Worm (Caenorhabditis elegans) whole organism, L1 larva: Measurements from ENCODE around the gene mes-2.

Experiments
- C04F5.9 ChIP-seq: sonication (generic microtip); optimal IDR thresholded peaks from 2 replicates; lab custom pipeline; 2016; ENCODE audit warnings: missing genetic modification characterization, missing compliant biosample characterization
- C16A3.4 ChIP-seq: fragments of 150-350 bp; optimal IDR thresholded peaks from 2 replicates; lab custom pipeline; 2014; ENCODE audit warnings: missing biosample characterization, missing genetic modification characterization
- aha-1 ChIP-seq: fragments of 150-350 bp; optimal IDR thresholded peaks from 2 replicates; lab custom pipeline; 2014; ENCODE audit warnings: missing biosample characterization, missing genetic modification characterization
- ama-1 ChIP-seq: fragments of 150-350 bp; optimal IDR thresholded peaks from 2 replicates; lab custom pipeline; 2014
- blmp-1 ChIP-seq: fragments of 150-350 bp; optimal IDR thresholded peaks from 2 replicates; lab custom pipeline; 2014; ENCODE audit warnings: missing biosample characterization, missing genetic modification characterization
- ceh-63 ChIP-seq: fragments of 200-800 bp; sonication (Bioruptor generic); optimal IDR thresholded peaks from 2 replicates; lab custom pipeline; 2018; ENCODE audit warnings: mild to moderate bottlenecking, missing genetic modification characterization, missing compliant biosample characterization
- ceh-8 ChIP-seq: fragments of 200-800 bp; sonication (Bioruptor generic); optimal IDR thresholded peaks from 2 replicates; lab custom pipeline; 2018; ENCODE audit warnings: mild to moderate bottlenecking, missing genetic modification characterization, moderate library complexity, missing compliant biosample characterization
- ceh-82 ChIP-seq, 3 experiments: fragments of 150-350 bp in 1 of 3; sonication (generic microtip) in 2 of 3; optimal IDR thresholded peaks; 2 replicates each; lab custom pipeline; 2014 to 2017; ENCODE audit warnings: missing biosample characterization in 3 of 3, missing genetic modification characterization in 3 of 3
- ceh-88 ChIP-seq: fragments of 200-800 bp; sonication (Bioruptor generic); IDR thresholded peaks from 2 replicates; pipeline ENCODE4 v1.3.6; 2022; ENCODE audit warnings: missing genetic modification characterization, missing compliant biosample characterization
- ceh-90 ChIP-seq: sonication (generic microtip); optimal IDR thresholded peaks from 2 replicates; lab custom pipeline; 2016; ENCODE audit warnings: missing genetic modification characterization, missing compliant biosample characterization
- ces-1 ChIP-seq: fragments of 150-350 bp; optimal IDR thresholded peaks from 2 replicates; lab custom pipeline; 2014; ENCODE audit warnings: missing biosample characterization, missing genetic modification reagents, missing genetic modification characterization
- dpl-1 ChIP-seq, 3 experiments: fragments of 150-350 bp in 2 of 3; sonication (generic microtip) in 1 of 3; optimal IDR thresholded peaks; 2 replicates each; lab custom pipeline; 2014 to 2017; ENCODE audit warnings: missing biosample characterization in 3 of 3, missing genetic modification characterization in 3 of 3, missing genetic modification reagents in 3 of 3
- dsc-1 ChIP-seq: sonication (generic microtip); optimal IDR thresholded peaks from 2 replicates; lab custom pipeline; 2016; ENCODE audit warnings: mild to moderate bottlenecking, missing genetic modification characterization, missing compliant biosample characterization
- efl-1 ChIP-seq, 4 experiments: fragments of 150-350 bp; optimal IDR thresholded peaks in 3 of 4; peaks in 1 of 4; 1 replicate in 1 of 4; 2 replicates in 3 of 4; lab custom pipeline; 2014; ENCODE audit warnings: missing biosample characterization in 2 of 4, missing genetic modification characterization in 2 of 4, missing genetic modification reagents in 2 of 4
- egl-13 ChIP-seq: sonication (generic microtip); optimal IDR thresholded peaks from 2 replicates; lab custom pipeline; 2016; ENCODE audit warnings: missing genotype, missing genetic modification reagents, missing genetic modification characterization, missing compliant biosample characterization
- egl-27 ChIP-seq, 2 experiments: fragments of 150-350 bp in 1 of 2; sonication (generic microtip); optimal IDR thresholded peaks; 3 replicates each; lab custom pipeline; 2017 to 2018; ENCODE audit warnings: missing biosample characterization in 2 of 2, missing genetic modification characterization in 2 of 2, missing genetic modification reagents in 2 of 2
- elt-3 ChIP-seq, 6 experiments: fragments of 150-350 bp in 1 of 6; sonication (generic microtip); optimal IDR thresholded peaks; 2 replicates each; lab custom pipeline; 2017 to 2018; ENCODE audit warnings: missing biosample characterization in 6 of 6, missing genetic modification characterization in 6 of 6, inconsistent platforms in 1 of 6
- ets-5 ChIP-seq: fragments of 200-800 bp; sonication (Bioruptor generic); IDR thresholded peaks from 2 replicates; pipeline ENCODE4 v1.3.6; 2022; ENCODE audit warnings: missing genetic modification characterization, missing compliant biosample characterization
- fkh-8 ChIP-seq: sonication (generic microtip); optimal IDR thresholded peaks from 2 replicates; lab custom pipeline; 2016; ENCODE audit warnings: mild to moderate bottlenecking, missing genetic modification characterization, missing compliant biosample characterization
- fos-1 ChIP-seq: fragments of 150-350 bp; optimal IDR thresholded peaks from 2 replicates; lab custom pipeline; 2014; ENCODE audit warnings: missing biosample characterization, missing genetic modification characterization
- hlh-4 ChIP-seq: sonication (generic microtip); optimal IDR thresholded peaks from 2 replicates; lab custom pipeline; 2016; ENCODE audit warnings: mild to moderate bottlenecking, missing genetic modification characterization, missing compliant biosample characterization
- irx-1 ChIP-seq: sonication (generic microtip); optimal IDR thresholded peaks from 2 replicates; lab custom pipeline; 2016; ENCODE audit warnings: missing genetic modification characterization, missing compliant biosample characterization
- isw-1 ChIP-seq: fragments of 200-800 bp; sonication (Bioruptor generic); IDR thresholded peaks from 2 replicates; pipeline ENCODE4 v1.3.6; 2022; ENCODE audit warnings: missing genetic modification characterization, missing compliant biosample characterization
- lin-13 ChIP-seq: fragments of 150-350 bp; optimal IDR thresholded peaks from 2 replicates; lab custom pipeline; 2014; ENCODE audit warnings: missing biosample characterization, missing genetic modification reagents, missing genetic modification characterization
- lin-15B ChIP-seq: fragments of 150-350 bp; sonication (generic microtip); optimal IDR thresholded peaks from 3 replicates; lab custom pipeline; 2014; ENCODE audit warnings: missing biosample characterization, missing genetic modification characterization
- lin-35 ChIP-seq, 2 experiments: fragments of 150-350 bp; optimal IDR thresholded peaks; 2 replicates each; lab custom pipeline; 2014; ENCODE audit warnings: missing biosample characterization in 2 of 2, missing genetic modification characterization in 2 of 2, missing genetic modification reagents in 2 of 2
- lin-39 ChIP-seq: fragments of 150-350 bp; optimal IDR thresholded peaks from 2 replicates; lab custom pipeline; 2014; ENCODE audit warnings: missing biosample characterization, missing genetic modification reagents, missing genetic modification characterization
- lsy-2 ChIP-seq, 2 experiments: fragments of 150-350 bp; optimal IDR thresholded peaks; 2 replicates each; lab custom pipeline; 2014; ENCODE audit warnings: missing biosample characterization in 2 of 2, missing genetic modification characterization in 2 of 2
- mdl-1 ChIP-seq, 2 experiments: fragments of 150-350 bp; optimal IDR thresholded peaks; 2 replicates each; lab custom pipeline; 2014 to 2017; ENCODE audit warnings: missing biosample characterization in 2 of 2, missing genetic modification characterization in 2 of 2, inconsistent platforms in 1 of 2
- mep-1 ChIP-seq: fragments of 150-350 bp; optimal IDR thresholded peaks from 2 replicates; lab custom pipeline; 2014; ENCODE audit warnings: missing biosample characterization, missing genetic modification characterization
- nhr-12 ChIP-seq: sonication (generic microtip); optimal IDR thresholded peaks from 2 replicates; lab custom pipeline; 2017; ENCODE audit warnings: missing biosample characterization, missing genetic modification characterization
- nhr-19 ChIP-seq: fragments of 200-800 bp; sonication (Bioruptor generic); conservative IDR thresholded peaks from 2 replicates; pipeline ENCODE4 v1.3.6; 2022; ENCODE audit warnings: missing genetic modification characterization, missing compliant biosample characterization
- nhr-20 ChIP-seq: sonication (generic microtip); optimal IDR thresholded peaks from 2 replicates; lab custom pipeline; 2016; ENCODE audit warnings: mild to moderate bottlenecking, missing genetic modification characterization, missing compliant biosample characterization
- nhr-28 ChIP-seq: fragments of 150-350 bp; optimal IDR thresholded peaks from 2 replicates; lab custom pipeline; 2014; ENCODE audit warnings: missing biosample characterization, missing genetic modification characterization
- nhr-71 ChIP-seq: sonication (generic microtip); optimal IDR thresholded peaks from 2 replicates; lab custom pipeline; 2016; ENCODE audit warnings: mild to moderate bottlenecking, missing genetic modification characterization, moderate library complexity, missing compliant biosample characterization
- nhr-76 ChIP-seq: sonication (generic microtip); optimal IDR thresholded peaks from 2 replicates; lab custom pipeline; 2017; ENCODE audit warnings: missing biosample characterization, missing genetic modification characterization
- nhr-77 ChIP-seq: fragments of 150-350 bp; optimal IDR thresholded peaks from 2 replicates; lab custom pipeline; 2014; ENCODE audit warnings: missing biosample characterization, missing genetic modification characterization
- nhr-84 ChIP-seq: sonication (generic microtip); optimal IDR thresholded peaks from 2 replicates; lab custom pipeline; 2017; ENCODE audit warnings: missing biosample characterization, missing genetic modification characterization
- rnt-1 ChIP-seq: sonication (generic microtip); optimal IDR thresholded peaks from 2 replicates; lab custom pipeline; 2016; ENCODE audit warnings: mild to moderate bottlenecking, missing genetic modification characterization, moderate library complexity, missing compliant biosample characterization
- skn-1 ChIP-seq: fragments of 150-350 bp; optimal IDR thresholded peaks from 2 replicates; lab custom pipeline; 2014; ENCODE audit warnings: missing biosample characterization, missing genetic modification characterization
- snpc-4 ChIP-seq: fragments of 150-350 bp; optimal IDR thresholded peaks from 2 replicates; lab custom pipeline; 2014; ENCODE audit warnings: missing biosample characterization, missing genetic modification characterization
- snu-23 ChIP-seq: sonication (generic microtip); optimal IDR thresholded peaks from 2 replicates; lab custom pipeline; 2016; ENCODE audit warnings: missing genetic modification characterization, missing compliant biosample characterization
- sup-37 ChIP-seq: fragments of 200-800 bp; sonication (Bioruptor generic); optimal IDR thresholded peaks from 2 replicates; lab custom pipeline; 2018; ENCODE audit warnings: mild to moderate bottlenecking, missing genetic modification characterization, missing compliant biosample characterization
- swsn-7 ChIP-seq: sonication (generic microtip); optimal IDR thresholded peaks from 2 replicates; lab custom pipeline; 2016; ENCODE audit warnings: missing genetic modification characterization, missing compliant biosample characterization
- tbx-2 ChIP-seq: sonication (generic microtip); optimal IDR thresholded peaks from 2 replicates; lab custom pipeline; 2016; ENCODE audit warnings: missing genetic modification characterization, missing compliant biosample characterization
- tlp-1 ChIP-seq: fragments of 150-350 bp; optimal IDR thresholded peaks from 2 replicates; lab custom pipeline; 2014; ENCODE audit warnings: missing biosample characterization, missing genetic modification characterization
- unc-130 ChIP-seq: fragments of 150-350 bp; optimal IDR thresholded peaks from 2 replicates; lab custom pipeline; 2017; ENCODE audit warnings: missing biosample characterization, missing genetic modification characterization, inconsistent platforms
- unc-62 ChIP-seq: fragments of 150-350 bp; optimal IDR thresholded peaks from 2 replicates; lab custom pipeline; 2014; ENCODE audit warnings: missing biosample characterization, missing genetic modification reagents, missing genetic modification characterization
- unc-86 ChIP-seq: sonication (generic microtip); optimal IDR thresholded peaks from 2 replicates; lab custom pipeline; 2016; ENCODE audit warnings: missing genetic modification characterization, missing compliant biosample characterization
- unc-98 ChIP-seq: fragments of 200-800 bp; sonication (Bioruptor generic); IDR thresholded peaks from 2 replicates; pipeline ENCODE4 v1.3.6; 2022; ENCODE audit warnings: missing genetic modification characterization, missing compliant biosample characterization
- vab-15 ChIP-seq: sonication (generic microtip); optimal IDR thresholded peaks from 2 replicates; lab custom pipeline; 2017; ENCODE audit warnings: missing genotype, mild to moderate bottlenecking, missing genetic modification characterization, missing compliant biosample characterization
- ztf-4 ChIP-seq: fragments of 150-350 bp; optimal IDR thresholded peaks from 2 replicates; lab custom pipeline; 2014; ENCODE audit warnings: missing biosample characterization, missing genetic modification characterization

Gene mes-2

DNA sequence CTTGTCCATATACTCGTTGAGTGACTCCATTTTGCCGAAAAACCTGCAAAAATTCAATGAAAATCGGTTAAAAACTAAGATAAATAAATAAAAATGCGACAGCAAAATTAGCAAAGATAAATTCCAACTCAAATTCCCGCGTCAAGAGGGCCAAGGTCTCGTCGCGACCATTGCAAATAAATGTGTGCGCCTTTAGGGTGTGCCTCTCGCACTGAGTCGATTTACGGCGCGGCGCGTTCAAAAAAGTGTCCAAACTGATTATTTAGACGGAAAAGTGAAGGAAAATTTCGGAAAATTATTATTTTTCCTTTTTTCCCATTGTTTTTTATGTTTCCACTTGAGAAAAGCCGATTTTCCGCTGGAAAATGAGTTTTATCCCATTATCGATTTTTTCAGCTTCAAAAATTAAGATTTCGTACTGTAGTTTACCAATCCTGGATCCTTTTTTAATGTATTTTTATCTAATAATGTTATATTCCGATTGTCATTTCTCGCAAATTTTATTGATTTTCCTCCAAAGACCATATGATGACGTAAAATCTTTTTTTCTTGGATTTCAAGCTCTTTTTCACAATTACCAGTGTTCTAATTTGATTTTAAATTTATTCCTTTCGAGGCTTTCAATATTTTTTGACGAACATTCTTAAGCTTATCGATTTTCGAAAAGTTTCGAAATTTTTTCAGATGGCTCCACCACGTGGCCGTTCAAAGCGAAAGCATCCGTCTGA lies 6.4 kb downstream of the mes-2 start, which contains the start of the genes kbp-3 and nurf-1:
kbp-3 (minus strand) TSS at position 43 of the 728 bp plus-strand sequence.
nurf-1 (plus strand) TSS at position 678 of the 728 bp plus-strand sequence.
- peak; percentile 56 to 89 for TF ChIP-seq lsy-2 (tag; optimal IDR thresholded peaks at IDR 0.05; lab: Kevin White, UChicago)
- peak; percentile 31 for TF ChIP-seq rnt-1
- TF ChIP-seq C16A3.4: peak; percentile 67
- TF ChIP-seq hlh-4: no peak
- peak; percentile 80 for TF ChIP-seq nhr-77
- TF ChIP-seq ceh-8 (GFP tag; lab: Kevin White, UChicago): no peak
- no peak for TF ChIP-seq ceh-90 (tag; lab: Kevin White, UChicago)
- TF ChIP-seq C04F5.9 (tag; lab: Kevin White, UChicago): no peak
- TF ChIP-seq skn-1: peak; percentile 62
- TF ChIP-seq fkh-8 (tag; lab: Kevin White, UChicago): peak; percentile 23
- peak; percentile 15 for TF ChIP-seq mep-1 (tag; lab: Kevin White, UChicago)
- peak; percentile 14 for TF ChIP-seq swsn-7 (tag; lab: Kevin White, UChicago)
- TF ChIP-seq ceh-82 (tag; optimal IDR thresholded peaks at IDR 0.05; lab: Kevin White, UChicago): peak in 2 of 3 experiments; percentile 14 to 60
- no peak for TF ChIP-seq tlp-1 (tag; lab: Kevin White, UChicago)
- peak; percentile 47 for TF ChIP-seq nhr-20 (tag; lab: Kevin White, UChicago)
- peak; percentile 54 for TF ChIP-seq unc-130 (tag; lab: Kevin White, UChicago)
- TF ChIP-seq tbx-2: peak; percentile 40
- no peak for TF ChIP-seq nhr-28 (tag; lab: Kevin White, UChicago)
- TF ChIP-seq nhr-19 (GFP tag; lab: Robert Waterston, UW): peak; percentile 30; the same call in 1 of the 2 replicates
- TF ChIP-seq ceh-63: no peak
- no peak for TF ChIP-seq egl-27 (tag; optimal IDR thresholded peaks at IDR 0.05; lab: Kevin White, UChicago)
- no peak for TF ChIP-seq ama-1 (lab: Kevin White, UChicago)
- peak in 1 of 6 experiments; percentile 45 for TF ChIP-seq elt-3 (tag; optimal IDR thresholded peaks at IDR 0.05; lab: Kevin White, UChicago)
- TF ChIP-seq nhr-76 (tag; lab: Kevin White, UChicago): no peak
- no peak for TF ChIP-seq unc-62 (GFP tag; lab: Kevin White, UChicago)
- no peak for TF ChIP-seq nhr-84 (tag; lab: Kevin White, UChicago)
- no peak for TF ChIP-seq ets-5
- TF ChIP-seq snu-23: peak; percentile 68
- no peak for TF ChIP-seq fos-1 (tag; lab: Kevin White, UChicago)
- 0 out of 2 replicates have a peak, but pooled peaks have one; percentile 13 for TF ChIP-seq ceh-88 (GFP tag; lab: Robert Waterston, UW)
- TF ChIP-seq egl-13: no peak
- no peak for TF ChIP-seq unc-86
- TF ChIP-seq ztf-4 (tag; lab: Kevin White, UChicago): no peak
- TF ChIP-seq isw-1 (GFP tag; lab: Robert Waterston, UW): no peak; the same call in 1 of the 2 replicates
- TF ChIP-seq ces-1 (GFP tag; lab: Kevin White, UChicago): no peak
- peak; percentile 86 to 93 (median 89) for TF ChIP-seq dpl-1 (GFP tag; optimal IDR thresholded peaks at IDR 0.05; lab: Kevin White, UChicago)
- TF ChIP-seq mdl-1 (tag; optimal IDR thresholded peaks at IDR 0.05; lab: Kevin White, UChicago): peak in 1 of 2 experiments; percentile 52
- no peak for TF ChIP-seq lin-39 (tag; lab: Kevin White, UChicago)
- no peak for TF ChIP-seq irx-1
- no peak for TF ChIP-seq vab-15 (tag; lab: Kevin White, UChicago)
- TF ChIP-seq efl-1 (optimal IDR thresholded peaks at IDR 0.05; lab: Kevin White, UChicago): peak; percentile 77 to 91
- TF ChIP-seq efl-1 (GFP tag; optimal IDR thresholded peaks at IDR 0.05 in 1 of 2; lab: Kevin White, UChicago): peak; percentile 91 to 99
- peak; percentile 93 to 96 for TF ChIP-seq lin-35 (GFP tag; optimal IDR thresholded peaks at IDR 0.05; lab: Kevin White, UChicago)
- TF ChIP-seq nhr-71: peak; percentile 57
- TF ChIP-seq aha-1 (tag; lab: Kevin White, UChicago): no peak
- TF ChIP-seq unc-98 (GFP tag; lab: Robert Waterston, UW): no peak
- peak; percentile 65 for TF ChIP-seq lin-15B
- peak; percentile 22 for TF ChIP-seq dsc-1 (tag; lab: Kevin White, UChicago)
- TF ChIP-seq nhr-12 (tag; lab: Kevin White, UChicago): no peak
- peak; percentile 33 for TF ChIP-seq blmp-1 (tag; lab: Kevin White, UChicago)
- no peak for TF ChIP-seq sup-37 (GFP tag; lab: Kevin White, UChicago)
- peak; percentile 9 for TF ChIP-seq snpc-4 (tag; lab: Kevin White, UChicago)
- peak; percentile 5 for TF ChIP-seq lin-13 (GFP tag; lab: Kevin White, UChicago)
